Fruit fly (Drosophila melanogaster): ENCODE results near the gene CG31869.

Gene CG31869

dm6 chr2L:10743714-10744113, 57.2 kb downstream of the CG31869 start, which contains the start of gene CG6729:
Gene CG6729, minus strand, starts transcription at chr2L:10743935.
- no peak for TF ChIP-seq Sp1 (GFP tag; optimal IDR thresholded peaks at IDR 0.05)
- TF ChIP-seq Jra (GFP tag; optimal IDR thresholded peaks at IDR 0.05): no peak
- no peak for TF ChIP-seq Myc (optimal IDR thresholded peaks at IDR 0.05)
- TF ChIP-seq Dfd (GFP tag; optimal IDR thresholded peaks at IDR 0.05): no peak
- no peak for TF ChIP-seq Rel (GFP tag; optimal IDR thresholded peaks at IDR 0.05)
- TF ChIP-seq Rel (tag; optimal IDR thresholded peaks at IDR 0.05): no peak
- TF ChIP-seq woc (GFP tag; optimal IDR thresholded peaks at IDR 0.05): no peak
- no peak for TF ChIP-seq rgr (GFP tag; optimal IDR thresholded peaks at IDR 0.05)
- no peak for TF ChIP-seq h (GFP tag; optimal IDR thresholded peaks at IDR 0.05)
- TF ChIP-seq dl (GFP tag; optimal IDR thresholded peaks at IDR 0.05; ENCODE audit: insufficient read depth in 1 of 2, partially characterized antibody in 2 of 2): no peak
- no peak for TF ChIP-seq psq (GFP tag; optimal IDR thresholded peaks at IDR 0.05)
- no peak for TF ChIP-seq br (GFP tag; optimal IDR thresholded peaks at IDR 0.05)
- no peak for TF ChIP-seq GATAd (GFP tag; optimal IDR thresholded peaks at IDR 0.05)
- TF ChIP-seq OdsH (GFP tag; optimal IDR thresholded peaks at IDR 0.05): no peak
- no peak for TF ChIP-seq Abd-B (GFP tag; optimal IDR thresholded peaks at IDR 0.05)
- no peak for TF ChIP-seq Hr78 (GFP tag; optimal IDR thresholded peaks at IDR 0.05)
- TF ChIP-seq HLH106 (tag; optimal IDR thresholded peaks at IDR 0.05): no peak
- no peak for TF ChIP-seq Dif (GFP tag; optimal IDR thresholded peaks at IDR 0.05; ENCODE audit: partially characterized antibody)

dm6 chr2L:10736993-10737756, 63.7 kb downstream of the CG31869 start, which contains the start of the genes Vha16-5 and CG12299:
Gene Vha16-5, minus strand, starts transcription at chr2L:10737043.
Gene CG12299, plus strand, starts transcription at chr2L:10737345.
- TF ChIP-seq OdsH (GFP tag; optimal IDR thresholded peaks at IDR 0.05) (peak; percentile 61), Dif (GFP tag; optimal IDR thresholded peaks at IDR 0.05; ENCODE audit: partially characterized antibody) (peak; percentile 100), CG32264 (GFP tag; optimal IDR thresholded peaks at IDR 0.05) (peak; percentile 26), woc (GFP tag; optimal IDR thresholded peaks at IDR 0.05) (no peak), h (GFP tag; optimal IDR thresholded peaks at IDR 0.05) (no peak), brk (GFP tag; optimal IDR thresholded peaks at IDR 0.05) (no peak), HLH106 (tag; optimal IDR thresholded peaks at IDR 0.05) (no peak), Vsx2 (GFP tag; optimal IDR thresholded peaks at IDR 0.05; ENCODE audit: partially characterized antibody) (peak; percentile 100), dl (GFP tag; optimal IDR thresholded peaks at IDR 0.05; ENCODE audit: insufficient read depth in 1 of 2, partially characterized antibody in 2 of 2) (peak; percentile 98 to 100), Rel (GFP tag; optimal IDR thresholded peaks at IDR 0.05) (no peak), Rel (tag; optimal IDR thresholded peaks at IDR 0.05) (no peak), GATAd (GFP tag; optimal IDR thresholded peaks at IDR 0.05) (peak; percentile 75), ey (GFP tag; optimal IDR thresholded peaks at IDR 0.05) (peak; percentile 67), CG9705 (GFP tag; optimal IDR thresholded peaks at IDR 0.05) (no peak), dsf (GFP tag; optimal IDR thresholded peaks at IDR 0.05; ENCODE audit: borderline replicate concordance) (no peak), dmrt93B (GFP tag; optimal IDR thresholded peaks at IDR 0.05) (no peak), tai (GFP tag; optimal IDR thresholded peaks at IDR 0.05) (no peak), pan (optimal IDR thresholded peaks at IDR 0.05) (no peak), usp (GFP tag; optimal IDR thresholded peaks at IDR 0.05) (no peak), sv (GFP tag; optimal IDR thresholded peaks at IDR 0.05) (peak; percentile 87), psq (GFP tag; optimal IDR thresholded peaks at IDR 0.05) (peak; percentile 41), sage (GFP tag; optimal IDR thresholded peaks at IDR 0.05) (no peak), rgr (GFP tag; optimal IDR thresholded peaks at IDR 0.05) (peak; percentile 73), lola (GFP tag; optimal IDR thresholded peaks at IDR 0.05) (no peak), foxo (GFP tag; optimal IDR thresholded peaks at IDR 0.05) (no peak), Abd-B (GFP tag; optimal IDR thresholded peaks at IDR 0.05) (no peak), Hr83 (GFP tag; optimal IDR thresholded peaks at IDR 0.05; ENCODE audit: poor library complexity, severe bottlenecking) (peak; percentile 91), br (GFP tag; optimal IDR thresholded peaks at IDR 0.05) (peak; percentile 67)

DNA sequence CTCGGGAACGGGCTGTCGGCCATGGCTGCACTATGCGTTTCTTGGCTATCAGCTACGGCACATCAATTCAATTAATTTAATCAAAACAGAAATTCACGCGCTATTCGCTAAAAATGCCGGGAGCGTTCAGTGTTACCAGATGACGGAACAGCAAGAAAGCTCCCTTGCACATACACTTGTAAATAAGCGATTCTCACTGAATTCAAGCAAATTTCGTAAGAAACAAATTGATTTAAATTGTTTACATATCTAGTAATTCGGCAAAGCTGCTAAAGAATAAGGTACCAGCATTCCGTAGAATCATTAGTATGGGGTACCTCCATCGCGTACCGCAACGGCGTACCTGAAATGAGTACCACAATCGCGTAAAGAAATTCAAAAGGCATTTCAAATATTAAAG, 65.0 kb downstream of the CG31869 start, which contains the start of gene Nup107:
Gene Nup107, minus strand, starts transcription at position 149 of the 400 bp plus-strand sequence.
- TF ChIP-seq N (GFP tag; optimal IDR thresholded peaks at IDR 0.05) (peak; percentile 81), Hr78 (GFP tag; optimal IDR thresholded peaks at IDR 0.05) (no peak)

Measured in whole organism, wandering third instar larva.